Worm (Caenorhabditis elegans) whole organism, L3 larva: ENCODE measurements around the gene E04D5.5.

Experiments
- R02D3.7 ChIP-seq: fragments of 150-350 bp; optimal IDR thresholded peaks from 2 replicates; lab custom pipeline; 2014; ENCODE audit warnings: missing biosample characterization, missing genetic modification characterization
- ZK546.5 ChIP-seq: sonication (generic microtip); optimal IDR thresholded peaks from 2 replicates; lab custom pipeline; 2017; ENCODE audit warnings: missing biosample characterization, missing genetic modification characterization
- aly-2 ChIP-seq: fragments of 150-350 bp; optimal IDR thresholded peaks from 2 replicates; lab custom pipeline; 2014; ENCODE audit warnings: missing biosample characterization, missing genetic modification characterization
- ama-1 ChIP-seq: fragments of 150-350 bp; optimal IDR thresholded peaks from 2 replicates; lab custom pipeline; 2018
- ceh-16 ChIP-seq: sonication (generic microtip); optimal IDR thresholded peaks from 2 replicates; lab custom pipeline; 2017; ENCODE audit warnings: missing biosample characterization, missing genetic modification characterization
- ceh-28 ChIP-seq: fragments of 150-350 bp; optimal IDR thresholded peaks from 2 replicates; lab custom pipeline; 2014; ENCODE audit warnings: missing biosample characterization, missing genetic modification reagents, missing genetic modification characterization
- ceh-82 ChIP-seq: fragments of 150-350 bp; optimal IDR thresholded peaks from 2 replicates; lab custom pipeline; 2014; ENCODE audit warnings: missing biosample characterization, missing genetic modification characterization
- ceh-9 ChIP-seq: sonication (generic microtip); optimal IDR thresholded peaks from 2 replicates; lab custom pipeline; 2018; ENCODE audit warnings: missing biosample characterization, missing genetic modification characterization
- daf-12 ChIP-seq: fragments of 150-350 bp; optimal IDR thresholded peaks from 2 replicates; lab custom pipeline; 2014; ENCODE audit warnings: missing biosample characterization, missing genetic modification reagents, missing genetic modification characterization
- egl-27 ChIP-seq: sonication (generic microtip); optimal IDR thresholded peaks from 4 replicates; lab custom pipeline; 2017; ENCODE audit warnings: missing biosample characterization, missing genetic modification reagents, missing genetic modification characterization
- egl-5 ChIP-seq: fragments of 150-350 bp; optimal IDR thresholded peaks from 2 replicates; lab custom pipeline; 2017; ENCODE audit warnings: missing biosample characterization, missing genetic modification reagents, missing genetic modification characterization, inconsistent platforms
- elt-1 ChIP-seq: fragments of 150-350 bp; optimal IDR thresholded peaks from 2 replicates; lab custom pipeline; 2014; ENCODE audit warnings: missing biosample characterization, missing genetic modification characterization
- elt-2 ChIP-seq: sonication (generic microtip); optimal IDR thresholded peaks from 2 replicates; lab custom pipeline; 2016; ENCODE audit warnings: missing genetic modification reagents, mild to moderate bottlenecking, missing genetic modification characterization, missing compliant biosample characterization
- elt-3 ChIP-seq, 3 experiments: fragments of 150-350 bp in 1 of 3; sonication (generic microtip) in 2 of 3; optimal IDR thresholded peaks; 2 replicates in 2 of 3; 4 replicates in 1 of 3; lab custom pipeline; 2014 to 2017; ENCODE audit warnings: missing biosample characterization in 3 of 3, missing genetic modification characterization in 3 of 3
- eor-1 ChIP-seq, 2 experiments: fragments of 150-350 bp; optimal IDR thresholded peaks; 2 replicates each; lab custom pipeline; 2014 to 2018; ENCODE audit warnings: missing biosample characterization in 2 of 2, missing genetic modification characterization in 2 of 2
- fkh-10 ChIP-seq: sonication (generic microtip); optimal IDR thresholded peaks from 2 replicates; lab custom pipeline; 2017; ENCODE audit warnings: missing biosample characterization, missing genetic modification reagents, missing genetic modification characterization
- fkh-2 ChIP-seq: fragments of 150-350 bp; optimal IDR thresholded peaks from 2 replicates; lab custom pipeline; 2014; ENCODE audit warnings: missing biosample characterization, missing genetic modification reagents, missing genetic modification characterization
- fos-1 ChIP-seq: fragments of 150-350 bp; optimal IDR thresholded peaks from 2 replicates; lab custom pipeline; 2014; ENCODE audit warnings: missing biosample characterization, missing genetic modification characterization
- hmg-11 ChIP-seq: sonication (generic microtip); optimal IDR thresholded peaks from 2 replicates; lab custom pipeline; 2016; ENCODE audit warnings: missing genetic modification characterization, missing compliant biosample characterization
- jun-1 ChIP-seq: fragments of 150-350 bp; optimal IDR thresholded peaks from 2 replicates; lab custom pipeline; 2014; ENCODE audit warnings: missing biosample characterization, missing genetic modification reagents, missing genetic modification characterization
- lin-15B ChIP-seq: fragments of 150-350 bp; optimal IDR thresholded peaks from 2 replicates; lab custom pipeline; 2014; ENCODE audit warnings: missing biosample characterization, missing genetic modification characterization
- lin-39 ChIP-seq: fragments of 150-350 bp; optimal IDR thresholded peaks from 2 replicates; lab custom pipeline; 2018; ENCODE audit warnings: missing biosample characterization, missing genetic modification reagents, missing genetic modification characterization
- lsy-12 ChIP-seq: sonication (generic microtip); optimal IDR thresholded peaks from 2 replicates; lab custom pipeline; 2016; ENCODE audit warnings: mild to moderate bottlenecking, missing genetic modification characterization, missing compliant biosample characterization
- mdl-1 ChIP-seq: fragments of 150-350 bp; optimal IDR thresholded peaks from 2 replicates; lab custom pipeline; 2014; ENCODE audit warnings: missing biosample characterization, missing genetic modification characterization
- mml-1 ChIP-seq: fragments of 150-350 bp; sonication (generic microtip); optimal IDR thresholded peaks from 3 replicates; lab custom pipeline; 2014; ENCODE audit warnings: missing biosample characterization, missing genetic modification characterization
- nfya-1 ChIP-seq: sonication (generic microtip); optimal IDR thresholded peaks from 2 replicates; lab custom pipeline; 2017; ENCODE audit warnings: missing genetic modification characterization, mild to moderate bottlenecking, missing compliant biosample characterization, antibody characterized with exemption, moderate library complexity; ENCODE audit not compliant: insufficient read depth
- nhr-11 ChIP-seq: fragments of 150-350 bp; optimal IDR thresholded peaks from 2 replicates; lab custom pipeline; 2014; ENCODE audit warnings: missing biosample characterization, missing genetic modification characterization
- nhr-12 ChIP-seq: fragments of 150-350 bp; optimal IDR thresholded peaks from 2 replicates; lab custom pipeline; 2014; ENCODE audit warnings: missing biosample characterization, missing genetic modification characterization
- nhr-23 ChIP-seq: fragments of 150-350 bp; optimal IDR thresholded peaks from 2 replicates; lab custom pipeline; 2014; ENCODE audit warnings: missing biosample characterization, missing genetic modification reagents, missing genetic modification characterization
- nhr-237 ChIP-seq: fragments of 150-350 bp; optimal IDR thresholded peaks from 2 replicates; lab custom pipeline; 2014; ENCODE audit warnings: missing biosample characterization, missing genetic modification characterization
- nhr-25 ChIP-seq: sonication (generic microtip); optimal IDR thresholded peaks from 2 replicates; lab custom pipeline; 2017; ENCODE audit warnings: missing biosample characterization, missing genetic modification characterization
- nhr-28 ChIP-seq: fragments of 150-350 bp; optimal IDR thresholded peaks from 2 replicates; lab custom pipeline; 2014; ENCODE audit warnings: missing biosample characterization, missing genetic modification characterization
- nhr-43 ChIP-seq: sonication (generic microtip); optimal IDR thresholded peaks from 2 replicates; lab custom pipeline; 2016; ENCODE audit warnings: mild to moderate bottlenecking, missing genetic modification characterization, missing compliant biosample characterization; ENCODE audit not compliant: poor library complexity, severe bottlenecking
- nhr-67 ChIP-seq: fragments of 150-350 bp; optimal IDR thresholded peaks from 2 replicates; lab custom pipeline; 2014; ENCODE audit warnings: missing biosample characterization, missing genetic modification characterization
- nhr-76 ChIP-seq: fragments of 150-350 bp; sonication (generic microtip); optimal IDR thresholded peaks from 5 replicates; lab custom pipeline; 2014; ENCODE audit warnings: missing biosample characterization, missing genetic modification characterization
- nhr-77 ChIP-seq: fragments of 150-350 bp; optimal IDR thresholded peaks from 2 replicates; lab custom pipeline; 2014; ENCODE audit warnings: missing biosample characterization, missing genetic modification characterization
- pha-4 ChIP-seq: fragments of 150-350 bp; optimal IDR thresholded peaks from 2 replicates; lab custom pipeline; 2014; ENCODE audit warnings: missing biosample characterization, missing genetic modification reagents, missing genetic modification characterization
- pqm-1 ChIP-seq: fragments of 150-350 bp; optimal IDR thresholded peaks from 2 replicates; lab custom pipeline; 2017; ENCODE audit warnings: missing biosample characterization, missing genetic modification characterization, inconsistent platforms
- sea-2 ChIP-seq: fragments of 150-350 bp; sonication (generic microtip); optimal IDR thresholded peaks from 4 replicates; lab custom pipeline; 2014; ENCODE audit warnings: missing biosample characterization, missing genetic modification reagents, missing genetic modification characterization
- skn-1 ChIP-seq: fragments of 150-350 bp; optimal IDR thresholded peaks from 2 replicates; lab custom pipeline; 2014; ENCODE audit warnings: missing biosample characterization, missing genetic modification characterization
- snpc-4 ChIP-seq: fragments of 150-350 bp; optimal IDR thresholded peaks from 2 replicates; lab custom pipeline; 2014; ENCODE audit warnings: missing biosample characterization, missing genetic modification characterization
- tbx-2 ChIP-seq: sonication (generic microtip); optimal IDR thresholded peaks from 2 replicates; lab custom pipeline; 2016; ENCODE audit warnings: mild to moderate bottlenecking, missing genetic modification characterization, missing compliant biosample characterization
- unc-39 ChIP-seq: sonication (generic microtip); optimal IDR thresholded peaks from 4 replicates; lab custom pipeline; 2017; ENCODE audit warnings: missing biosample characterization, missing genetic modification characterization
- unc-62 ChIP-seq: fragments of 150-350 bp; sonication (generic microtip); optimal IDR thresholded peaks from 4 replicates; lab custom pipeline; 2014; ENCODE audit warnings: missing biosample characterization, missing genetic modification reagents, missing genetic modification characterization
- zag-1 ChIP-seq: fragments of 150-350 bp; optimal IDR thresholded peaks from 2 replicates; lab custom pipeline; 2014; ENCODE audit warnings: missing biosample characterization, missing genetic modification characterization
- ztf-11 ChIP-seq: fragments of 150-350 bp; optimal IDR thresholded peaks from 2 replicates; lab custom pipeline; 2014; ENCODE audit warnings: missing biosample characterization, missing genetic modification characterization
- ztf-4 ChIP-seq: fragments of 150-350 bp; optimal IDR thresholded peaks from 2 replicates; lab custom pipeline; 2014; ENCODE audit warnings: missing biosample characterization, missing genetic modification characterization

E04D5.5 gene

DNA sequence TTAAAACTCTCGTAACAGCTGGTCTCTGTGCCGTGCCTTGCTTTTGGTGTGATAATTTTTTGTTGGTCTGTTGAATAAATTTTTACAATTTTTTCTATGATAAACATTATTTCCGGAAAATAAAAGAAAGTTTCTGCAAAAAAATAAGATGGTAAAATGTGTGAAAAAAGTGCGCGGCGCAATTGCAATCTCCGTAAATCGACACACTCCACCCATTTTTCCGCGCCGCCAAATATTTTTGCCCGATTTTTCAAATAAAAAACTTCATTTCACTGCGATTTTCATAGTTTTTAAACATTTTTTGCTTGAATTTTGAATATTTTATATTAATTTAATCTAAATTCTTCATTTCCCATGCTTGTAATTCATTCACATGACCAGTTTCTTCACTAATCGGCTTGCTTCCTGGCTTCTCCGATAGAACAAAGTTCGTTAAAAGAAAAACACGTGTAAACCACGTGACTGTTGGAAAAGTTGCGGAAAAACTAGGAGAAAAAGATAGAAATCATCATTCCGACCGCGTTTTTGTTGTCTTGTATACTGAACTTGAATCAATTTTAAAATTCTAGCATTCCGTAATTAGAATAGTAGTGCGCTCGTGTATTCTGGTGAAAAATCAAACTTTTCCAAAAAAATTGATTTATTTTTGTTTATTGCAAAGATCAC, 22.9 kb upstream of the E04D5.5 start:
- TF ChIP-seq nhr-28 (tag; lab: Kevin White, UChicago) (no peak), ceh-16 (tag; lab: Kevin White, UChicago) (no peak), ceh-9 (tag; lab: Kevin White, UChicago) (no peak), elt-2 (tag; lab: Kevin White, UChicago) (peak; percentile 55), ztf-11 (tag; lab: Kevin White, UChicago) (no peak), tbx-2 (peak; percentile 29), nhr-76 (tag; lab: Kevin White, UChicago) (peak; percentile 52), elt-3 (tag; optimal IDR thresholded peaks at IDR 0.05; lab: Kevin White, UChicago) (no peak), unc-39 (tag; lab: Kevin White, UChicago) (no peak), R02D3.7 (tag; lab: Kevin White, UChicago) (peak; percentile 99), nhr-43 (tag; lab: Kevin White, UChicago) (peak; percentile 63), ceh-82 (tag; lab: Kevin White, UChicago) (peak; percentile 34), lsy-12 (tag; lab: Kevin White, UChicago) (peak; percentile 74), skn-1 (tag; lab: Kevin White, UChicago) (no peak), nhr-77 (tag; lab: Kevin White, UChicago) (no peak), zag-1 (tag; lab: Kevin White, UChicago) (peak; percentile 57), sea-2 (GFP tag; lab: Kevin White, UChicago) (no peak), aly-2 (no peak), nhr-23 (tag; lab: Kevin White, UChicago) (peak; percentile 87), nhr-237 (tag; lab: Kevin White, UChicago) (no peak), ZK546.5 (tag; lab: Kevin White, UChicago) (no peak), ceh-28 (tag; lab: Kevin White, UChicago) (peak; percentile 20), egl-27 (tag; lab: Kevin White, UChicago) (no peak), nhr-67 (tag; lab: Kevin White, UChicago) (no peak), elt-1 (no peak), jun-1 (tag; lab: Kevin White, UChicago) (no peak), nhr-12 (no peak), egl-5 (peak; percentile 28), fkh-2 (tag; lab: Kevin White, UChicago) (no peak), nhr-25 (tag; lab: Kevin White, UChicago) (peak; percentile 41), nhr-11 (tag; lab: Kevin White, UChicago) (no peak), lin-39 (tag; lab: Kevin White, UChicago) (peak; percentile 32), fkh-10 (GFP tag; lab: Kevin White, UChicago) (no peak), nfya-1 (peak; percentile 72), daf-12 (tag; lab: Kevin White, UChicago) (no peak), unc-62 (GFP tag; lab: Kevin White, UChicago) (no peak), pha-4 (tag; lab: Kevin White, UChicago) (peak; percentile 80), ztf-4 (no peak), mdl-1 (peak; percentile 20), lin-15B (tag; lab: Kevin White, UChicago) (peak; percentile 47), pqm-1 (tag; lab: Kevin White, UChicago) (no peak), snpc-4 (no peak), mml-1 (tag; lab: Kevin White, UChicago) (peak; percentile 69), hmg-11 (tag; lab: Kevin White, UChicago) (peak; percentile 60), ama-1 (lab: Kevin White, UChicago) (no peak), eor-1 (tag; optimal IDR thresholded peaks at IDR 0.05; lab: Kevin White, UChicago) (no peak), fos-1 (tag; lab: Kevin White, UChicago) (no peak)
